Fruit fly (Drosophila melanogaster): Measurements from ENCODE around the gene CG34279.

The CG34279 gene

DNA sequence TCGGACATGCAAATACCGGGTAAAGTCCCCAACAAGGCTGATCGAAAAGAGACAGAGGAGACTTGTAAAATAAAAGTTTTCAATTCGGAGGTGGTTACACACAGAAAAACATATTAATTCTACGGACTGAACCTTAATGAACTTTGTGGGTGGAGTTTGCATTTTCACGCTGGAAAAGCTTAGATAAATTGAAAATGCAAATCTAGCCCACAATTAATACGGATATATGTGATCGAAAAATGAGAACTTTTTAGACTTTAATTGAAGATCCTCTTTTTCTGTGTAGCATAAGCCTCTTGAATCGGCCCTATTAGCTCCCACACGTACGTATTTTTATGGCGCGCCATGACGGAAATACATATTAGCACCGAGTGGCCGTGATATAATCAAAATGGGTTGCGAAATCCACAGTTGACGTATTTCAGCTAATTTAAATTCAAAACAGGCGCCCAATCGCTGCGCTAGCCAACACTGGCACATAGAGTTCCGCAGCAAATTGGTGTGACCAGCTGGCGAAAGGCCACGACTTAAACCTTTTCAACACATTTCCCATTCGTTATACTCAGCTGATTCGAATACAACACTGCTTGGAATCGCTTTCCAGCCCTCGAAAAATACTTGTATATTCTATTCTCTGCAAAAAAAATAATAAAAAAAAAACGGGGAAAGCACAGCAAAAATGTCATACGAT, 17.6 kb downstream of the CG34279 start (continued):
- TF ChIP-seq tx (GFP tag; optimal IDR thresholded peaks at IDR 0.05): peak; percentile 66
- no peak for TF ChIP-seq br (optimal IDR thresholded peaks at IDR 0.05)
- TF ChIP-seq NfI (GFP tag; optimal IDR thresholded peaks at IDR 0.05): peak; percentile 61
- TF ChIP-seq ap (GFP tag; IDR thresholded peaks at IDR 0.05): no peak
- no peak; the same call in 1 of the 2 replicates for TF ChIP-seq dati (GFP tag; IDR thresholded peaks at IDR 0.05)
- TF ChIP-seq CG2875 (GFP tag; optimal IDR thresholded peaks at IDR 0.05): peak; percentile 34
- 0 out of 2 replicates have a peak, but pooled peaks have one; percentile 38 for TF ChIP-seq Poxn (GFP tag; IDR thresholded peaks at IDR 0.05)
- TF ChIP-seq CG5953 (GFP tag; IDR thresholded peaks at IDR 0.05): no peak
- TF ChIP-seq Sin3A (optimal IDR thresholded peaks at IDR 0.05): peak; percentile 63
- TF ChIP-seq lmd (GFP tag; IDR thresholded peaks at IDR 0.05): peak; percentile 64; the same call in 1 of the 2 replicates
- TF ChIP-seq slou (GFP tag; optimal IDR thresholded peaks at IDR 0.05): no peak
- TF ChIP-seq dmrt99B (tag; optimal IDR thresholded peaks at IDR 0.05): peak; percentile 61
- peak; percentile 39; the same call in 1 of the 3 replicates for TF ChIP-seq knrl (GFP tag; IDR thresholded peaks at IDR 0.05; ENCODE audit: partially characterized antibody)
- 0 out of 2 replicates have a peak, but pooled peaks have one; percentile 18 for TF ChIP-seq E2f1 (GFP tag; IDR thresholded peaks at IDR 0.05)
- TF ChIP-seq NFAT (GFP tag; IDR thresholded peaks at IDR 0.05): peak; percentile 54
- TF ChIP-seq CG34422 (GFP tag; IDR thresholded peaks at IDR 0.05): no peak; the same call in 2 of the 3 replicates
- no peak for TF ChIP-seq CG15073 (GFP tag; optimal IDR thresholded peaks at IDR 0.05)
- peak; percentile 90 for TF ChIP-seq sens (GFP tag)
- peak; percentile 64 for TF ChIP-seq CG12769 (tag; optimal IDR thresholded peaks at IDR 0.05)
- TF ChIP-seq cwo (GFP tag; optimal IDR thresholded peaks at IDR 0.05): peak; percentile 64
- peak; percentile 51 for TF ChIP-seq trem (tag; optimal IDR thresholded peaks at IDR 0.05)
- TF ChIP-seq CG7839 (tag; optimal IDR thresholded peaks at IDR 0.05): peak; percentile 48
- TF ChIP-seq h (optimal IDR thresholded peaks at IDR 0.05): no peak
- TF ChIP-seq abd-A (tag; optimal IDR thresholded peaks at IDR 0.05): peak; percentile 28
- no peak for TF ChIP-seq CG4707 (GFP tag; optimal IDR thresholded peaks at IDR 0.05)
- peak; percentile 71 for TF ChIP-seq CG17186 (GFP tag; optimal IDR thresholded peaks at IDR 0.05)
- no peak for TF ChIP-seq emc (GFP tag; optimal IDR thresholded peaks at IDR 0.05)
- TF ChIP-seq CG15011 (GFP tag; optimal IDR thresholded peaks at IDR 0.05): peak; percentile 52
- no peak for TF ChIP-seq ato (GFP tag; IDR thresholded peaks at IDR 0.05; ENCODE audit: partially characterized antibody)
- no peak for TF ChIP-seq CkIIα-i1 (GFP tag; IDR thresholded peaks at IDR 0.05)
- TF ChIP-seq CG12104 (GFP tag; optimal IDR thresholded peaks at IDR 0.05): peak; percentile 37
- no peak for TF ChIP-seq CG12236 (GFP tag; optimal IDR thresholded peaks at IDR 0.05)
- TF ChIP-seq Oaz (GFP tag; IDR thresholded peaks at IDR 0.05): peak; percentile 65
- peak; percentile 56 for TF ChIP-seq dm (GFP tag; optimal IDR thresholded peaks at IDR 0.05)
- peak; percentile 69 for TF ChIP-seq tin (GFP tag; optimal IDR thresholded peaks at IDR 0.05)
- TF ChIP-seq zfh2 (GFP tag; optimal IDR thresholded peaks at IDR 0.05): peak; percentile 61
- peak; percentile 17 for TF ChIP-seq Hand (GFP tag; optimal IDR thresholded peaks at IDR 0.05)
- peak; percentile 63 for TF ChIP-seq CG32532 (GFP tag; IDR thresholded peaks at IDR 0.05)
- peak; percentile 56 for TF ChIP-seq CG1792 (GFP tag; optimal IDR thresholded peaks at IDR 0.05)
- no peak for TF ChIP-seq CG14860 (GFP tag; IDR thresholded peaks at IDR 0.05; ENCODE audit: partially characterized antibody)
- TF ChIP-seq aop (GFP tag; IDR thresholded peaks at IDR 0.05): 0 out of 2 replicates have a peak, but pooled peaks have one; percentile 45
- TF ChIP-seq ab (GFP tag; optimal IDR thresholded peaks at IDR 0.05): no peak
- no peak for TF ChIP-seq CG6272 (GFP tag; IDR thresholded peaks at IDR 0.05)
- peak; percentile 93 for TF ChIP-seq sqz (GFP tag; optimal IDR thresholded peaks at IDR 0.05)
- peak; percentile 58 for TF ChIP-seq CG3163 (GFP tag; optimal IDR thresholded peaks at IDR 0.05)
- TF ChIP-seq pan (optimal IDR thresholded peaks at IDR 0.05): no peak
- TF ChIP-seq pan (GFP tag; optimal IDR thresholded peaks at IDR 0.05 in 1 of 2, IDR thresholded peaks at IDR 0.05 in 1 of 2): peak in 1 of 2 experiments; percentile 44
- TF ChIP-seq caup (GFP tag; optimal IDR thresholded peaks at IDR 0.05; ENCODE audit: severe bottlenecking): peak; percentile 81
- peak; percentile 93 for TF ChIP-seq CG9797 (GFP tag; optimal IDR thresholded peaks at IDR 0.05)
- peak; percentile 31 for TF ChIP-seq HLHmδ (GFP tag; optimal IDR thresholded peaks at IDR 0.05)
- peak; percentile 34 for TF ChIP-seq Atf-2 (GFP tag; optimal IDR thresholded peaks at IDR 0.05)

Data from whole organism, embryonic.